Worm (Caenorhabditis elegans) whole organism, L4/young adult: ENCODE measurements around the gene F37H8.5.

Experiments used
- W03F9.2 ChIP-seq: fragments of 150-350 bp; optimal IDR thresholded peaks from 2 replicates; lab custom pipeline; 2014; ENCODE audit warnings: missing biosample characterization, missing genetic modification characterization
- dao-5 ChIP-seq: sonication (generic microtip); optimal IDR thresholded peaks from 2 replicates; lab custom pipeline; 2016; ENCODE audit warnings: missing genotype, missing genetic modification characterization, moderate library complexity, missing compliant biosample characterization
- him-1 ChIP-seq: sonication (generic microtip); optimal IDR thresholded peaks from 2 replicates; lab custom pipeline; 2016; ENCODE audit warnings: missing genotype, missing genetic modification reagents, missing genetic modification characterization, missing compliant biosample characterization

Gene F37H8.5

DNA sequence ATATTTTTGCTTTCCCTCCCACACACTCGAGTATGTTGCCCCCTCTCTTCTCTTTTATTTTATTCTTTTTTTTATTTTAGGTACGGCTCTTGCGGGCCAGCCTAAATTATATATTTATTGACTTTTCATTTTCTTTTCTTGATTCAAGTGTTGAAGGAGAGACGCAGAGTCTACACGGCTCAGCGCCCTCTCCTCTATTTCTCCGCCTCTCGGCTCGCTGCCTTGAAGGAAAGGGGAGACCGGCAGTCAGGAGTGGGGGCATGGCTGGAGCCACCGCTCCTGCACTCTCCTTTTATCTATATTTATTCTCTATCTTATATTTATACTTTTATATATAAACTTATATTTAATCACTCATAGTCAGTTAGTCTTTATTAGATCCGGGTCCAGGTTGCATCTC, 21.6 kb upstream of the F37H8.5 start:
- TF ChIP-seq him-1 (tag; lab: Kevin White, UChicago): no peak

DNA sequence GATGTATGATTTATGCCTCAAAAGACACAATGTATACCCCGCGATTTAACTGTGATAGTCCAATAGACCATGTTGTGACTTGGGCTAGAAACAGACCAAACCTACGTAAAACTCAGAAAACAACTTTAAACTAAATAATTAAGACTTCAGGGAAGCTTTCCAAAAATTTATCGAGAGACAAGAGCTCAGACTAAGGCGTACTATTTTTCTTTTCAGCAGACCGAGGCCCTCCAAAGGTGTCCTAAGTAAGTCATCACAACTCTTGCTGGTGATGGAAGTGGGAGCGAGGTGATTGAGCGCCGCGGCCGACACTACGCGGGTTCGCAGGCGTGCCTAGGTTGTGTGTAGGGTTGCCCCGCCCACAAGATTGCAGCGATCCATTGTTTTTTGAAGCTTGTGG, 21.0 kb upstream of the F37H8.5 start:
- TF ChIP-seq dao-5 (tag; lab: Kevin White, UChicago) (no peak), W03F9.2 (peak; percentile 43)

DNA sequence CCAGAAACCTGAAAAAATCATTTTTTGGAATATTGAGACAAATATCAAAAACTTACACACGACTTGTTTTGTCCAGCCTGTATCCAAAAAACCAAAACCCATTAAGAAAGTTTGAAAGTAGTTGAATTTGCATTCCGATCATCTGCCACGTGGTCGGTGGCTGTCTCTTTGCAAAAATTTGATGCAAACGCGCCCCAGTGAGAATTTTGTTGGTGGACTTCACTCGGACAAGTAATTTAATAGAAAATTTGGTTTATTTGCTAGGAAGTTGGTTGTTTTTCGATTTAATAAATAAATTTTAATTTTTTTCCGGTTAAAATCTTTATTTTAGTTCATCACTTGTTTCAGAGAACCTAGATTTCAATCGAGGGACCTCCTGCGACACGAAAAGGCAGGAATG, 12.7 kb upstream of the F37H8.5 start:
- TF ChIP-seq him-1 (tag; lab: Kevin White, UChicago) (no peak), W03F9.2 (no peak), dao-5 (tag; lab: Kevin White, UChicago) (no peak)

DNA sequence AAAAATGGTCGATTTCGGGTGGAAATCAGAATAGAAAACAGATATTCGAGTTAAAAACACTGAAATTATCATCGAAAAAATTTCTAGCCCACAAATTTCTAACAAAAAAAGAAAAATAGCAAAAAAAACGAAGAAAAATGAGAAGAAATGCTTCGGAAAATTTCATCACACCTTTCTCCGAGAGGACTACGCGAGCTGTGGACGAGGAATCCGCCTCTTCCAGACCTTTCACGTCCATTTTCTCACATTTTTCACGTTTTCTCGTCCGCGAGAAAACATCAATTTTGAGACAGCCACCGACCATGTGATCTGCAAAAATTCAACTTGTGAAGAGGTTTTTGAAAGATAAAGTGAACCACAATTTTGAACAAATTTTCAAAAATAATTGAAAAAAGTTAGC, 11.6 kb upstream of the F37H8.5 start:
- TF ChIP-seq him-1 (tag; lab: Kevin White, UChicago): no peak
- TF ChIP-seq W03F9.2: no peak
- TF ChIP-seq dao-5 (tag; lab: Kevin White, UChicago): no peak

DNA sequence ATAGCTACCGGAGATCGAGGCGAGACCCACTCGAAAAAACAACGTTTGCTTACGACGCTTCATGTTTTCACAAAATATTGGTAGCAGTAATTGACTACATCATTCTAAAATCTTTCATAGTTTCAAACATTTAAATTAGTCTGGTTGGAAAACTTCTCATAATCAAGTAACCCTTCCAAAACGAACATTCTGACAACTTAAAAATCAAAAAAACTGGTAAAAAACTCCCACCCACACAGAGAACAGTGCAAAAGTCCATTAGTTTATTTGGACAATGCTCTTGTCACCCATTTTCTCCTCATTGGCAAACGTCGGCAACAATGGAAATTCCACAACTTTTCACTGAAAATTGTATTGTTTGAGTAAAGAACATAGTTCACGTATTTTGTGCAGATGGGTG, 10.6 kb upstream of the F37H8.5 start, which contains the start of gene F37H8.6:
Gene F37H8.6 (minus strand): TSS at position 101 of the 400 bp plus-strand sequence.
- no peak for TF ChIP-seq him-1 (tag; lab: Kevin White, UChicago)
- TF ChIP-seq dao-5 (tag; lab: Kevin White, UChicago): no peak

DNA sequence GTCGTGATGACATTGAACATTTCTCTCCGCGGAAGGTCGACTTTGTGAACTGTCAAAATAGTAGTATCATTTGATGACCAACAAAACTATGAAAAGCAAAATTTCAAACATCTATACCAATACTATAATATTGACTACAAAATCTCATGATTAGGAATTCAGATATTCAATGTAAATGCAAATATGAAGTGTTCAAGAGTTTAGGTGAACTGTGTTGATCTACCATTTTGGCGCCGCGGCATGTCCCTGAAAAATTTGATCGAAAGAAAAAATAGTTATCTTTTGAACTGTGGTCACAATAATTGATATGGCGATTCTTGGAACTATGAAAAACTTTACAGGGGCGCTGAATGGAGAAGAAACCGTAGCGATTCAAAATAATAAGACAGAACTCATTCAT, 9.3 kb upstream of the F37H8.5 start:
- TF ChIP-seq W03F9.2: no peak
- TF ChIP-seq him-1 (tag; lab: Kevin White, UChicago): no peak
- no peak for TF ChIP-seq dao-5 (tag; lab: Kevin White, UChicago)

DNA sequence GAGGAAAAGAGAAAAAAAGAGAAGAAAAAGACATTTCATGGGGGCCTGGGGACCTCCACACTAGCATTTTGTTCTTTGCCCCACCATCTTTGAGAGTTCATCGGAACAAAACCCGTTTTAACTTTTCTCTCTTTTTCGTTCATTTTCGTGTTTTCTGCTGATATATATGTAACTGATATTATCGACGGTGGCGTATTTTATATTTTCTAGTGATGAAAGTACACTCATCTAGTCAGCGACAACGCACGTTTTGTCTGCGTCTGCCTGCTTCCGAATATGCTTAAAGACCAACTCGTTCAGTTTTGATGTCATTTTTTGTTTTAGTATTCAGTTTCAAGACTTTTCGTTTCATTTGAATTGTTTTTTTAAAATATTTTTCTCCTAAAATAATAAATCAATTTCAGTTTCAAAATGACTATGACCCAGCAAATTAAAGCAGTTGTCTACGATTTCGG, 6.7 kb upstream of the F37H8.5 start, which contains the start of gene bigr-1:
Gene bigr-1 (plus strand): TSS at position 405 of the 455 bp plus-strand sequence.
- TF ChIP-seq dao-5 (tag; lab: Kevin White, UChicago): no peak
- no peak for TF ChIP-seq W03F9.2
- no peak for TF ChIP-seq him-1 (tag; lab: Kevin White, UChicago)

DNA sequence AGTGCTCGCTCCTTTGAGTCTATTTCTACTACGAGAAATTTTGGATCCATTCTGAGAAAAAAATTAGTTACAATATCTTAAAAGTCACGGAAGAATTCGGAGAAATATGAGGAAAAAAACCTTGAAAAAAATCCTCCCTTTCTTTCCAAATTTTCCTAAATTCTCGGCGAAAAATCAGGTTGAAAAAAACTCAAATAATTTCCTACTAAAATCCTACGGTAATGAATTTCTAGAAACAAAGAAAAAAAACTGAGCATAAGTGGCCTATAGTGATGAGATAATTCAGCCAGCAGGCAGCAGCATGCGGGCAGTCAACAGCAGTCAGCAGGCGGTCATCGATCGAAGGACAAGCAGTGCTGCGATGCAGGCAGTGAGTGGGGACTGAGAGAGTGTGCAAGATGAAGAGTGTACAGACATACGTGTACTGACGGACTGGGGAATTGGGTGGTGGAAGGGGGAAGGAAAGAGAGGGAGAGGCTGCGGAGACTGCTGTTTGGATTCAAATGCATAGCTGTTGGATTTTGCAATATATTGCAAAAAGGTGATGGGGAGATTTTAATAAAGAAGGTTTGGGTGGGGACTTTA, 3.2 kb upstream of the F37H8.5 start, which contains the start of gene lir-3:
Gene lir-3 (minus strand): TSS at position 51 of the 585 bp plus-strand sequence.
- TF ChIP-seq W03F9.2 (no peak), dao-5 (tag; lab: Kevin White, UChicago) (no peak), him-1 (tag; lab: Kevin White, UChicago) (no peak)

DNA sequence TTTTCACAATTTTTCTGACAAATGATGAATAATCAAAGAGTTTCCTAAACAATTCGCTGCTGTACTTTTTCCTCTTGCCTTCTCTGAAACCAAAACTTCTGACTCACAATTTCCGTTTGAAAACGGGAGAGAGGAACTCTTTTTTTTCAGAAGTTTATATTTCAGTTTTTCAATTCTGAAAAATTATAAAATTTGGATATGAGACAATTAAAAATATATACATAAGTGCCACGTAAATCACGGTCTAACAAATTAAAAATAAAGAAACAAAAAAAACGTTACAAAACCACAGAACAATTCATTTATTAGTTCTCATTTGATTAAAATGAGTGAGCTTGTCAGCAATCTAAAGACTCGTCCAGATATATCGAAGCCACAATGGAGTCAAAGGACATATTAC, 2.3 kb upstream of the F37H8.5 start, which contains the start of gene sfxn-1.2:
Gene sfxn-1.2 (plus strand): TSS at position 301 of the 400 bp plus-strand sequence.
- no peak for TF ChIP-seq him-1 (tag; lab: Kevin White, UChicago)
- TF ChIP-seq W03F9.2: no peak
- no peak for TF ChIP-seq dao-5 (tag; lab: Kevin White, UChicago)

DNA sequence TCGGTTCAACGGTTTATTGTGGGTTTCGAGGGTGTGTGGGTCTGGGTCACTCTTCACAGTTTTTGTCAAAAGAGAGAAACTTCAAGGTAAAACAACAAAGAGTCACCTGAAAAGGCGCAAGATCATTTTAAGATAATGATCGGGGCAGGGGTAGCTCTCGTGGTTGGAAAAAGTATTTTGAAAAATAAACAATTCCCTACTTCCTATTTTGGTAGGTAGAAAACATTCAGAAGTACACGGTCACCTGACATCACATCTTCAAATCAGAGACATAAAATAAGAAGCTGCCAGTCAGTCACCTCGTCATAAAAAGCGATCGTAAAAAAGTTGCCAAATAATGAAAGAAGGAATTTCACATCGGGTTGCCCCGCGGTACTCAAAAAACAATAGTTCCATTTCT, 4.5 kb downstream of the F37H8.5 start:
- TF ChIP-seq dao-5 (tag; lab: Kevin White, UChicago) (no peak), him-1 (tag; lab: Kevin White, UChicago) (no peak), W03F9.2 (no peak)

DNA sequence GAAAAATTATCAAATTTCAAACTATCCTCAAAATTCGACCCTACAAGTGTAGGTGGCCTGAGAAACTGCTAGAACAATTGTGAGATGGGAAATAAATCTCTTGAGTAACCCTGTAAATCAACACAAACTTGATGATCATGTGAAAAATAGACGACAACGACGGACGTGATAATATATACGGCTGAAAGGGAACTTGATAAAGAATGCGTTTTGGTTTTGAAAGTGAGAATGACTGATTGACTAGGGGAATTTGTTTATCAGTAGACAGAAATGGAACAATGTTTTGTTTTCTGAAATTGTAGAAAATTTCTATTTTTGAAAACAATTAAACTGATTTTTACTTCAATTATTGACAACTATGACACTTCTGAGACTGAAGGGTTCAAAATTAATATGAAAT, 5.5 kb downstream of the F37H8.5 start:
- TF ChIP-seq him-1 (tag; lab: Kevin White, UChicago): no peak
- no peak for TF ChIP-seq W03F9.2
- TF ChIP-seq dao-5 (tag; lab: Kevin White, UChicago): no peak

DNA sequence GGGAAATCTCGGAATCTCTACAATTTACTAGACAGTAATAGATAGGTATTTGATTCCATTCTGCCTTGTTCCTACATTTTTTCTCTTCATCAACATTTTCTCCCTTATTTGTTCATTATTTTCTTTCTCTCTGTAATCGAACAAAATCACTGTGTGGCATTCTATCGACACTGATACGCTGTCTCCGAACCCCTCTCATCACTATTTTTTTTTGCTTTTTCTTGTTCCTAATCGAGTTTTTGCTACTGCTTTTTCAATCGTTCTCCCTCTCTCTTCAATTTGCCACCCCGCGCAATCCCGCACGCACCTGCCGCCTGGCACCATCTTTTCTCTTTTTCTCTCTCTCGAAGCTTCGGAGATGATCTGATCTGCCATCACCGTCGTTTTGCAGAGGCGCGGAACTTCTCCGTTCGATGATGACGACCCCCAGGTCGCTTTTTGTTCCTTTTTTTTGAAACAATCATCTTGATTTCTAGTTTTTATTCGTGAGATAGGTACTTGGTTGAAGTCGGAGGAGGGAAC, 12.3 kb downstream of the F37H8.5 start:
- TF ChIP-seq him-1 (tag; lab: Kevin White, UChicago) (no peak), W03F9.2 (no peak), dao-5 (tag; lab: Kevin White, UChicago) (no peak)

DNA sequence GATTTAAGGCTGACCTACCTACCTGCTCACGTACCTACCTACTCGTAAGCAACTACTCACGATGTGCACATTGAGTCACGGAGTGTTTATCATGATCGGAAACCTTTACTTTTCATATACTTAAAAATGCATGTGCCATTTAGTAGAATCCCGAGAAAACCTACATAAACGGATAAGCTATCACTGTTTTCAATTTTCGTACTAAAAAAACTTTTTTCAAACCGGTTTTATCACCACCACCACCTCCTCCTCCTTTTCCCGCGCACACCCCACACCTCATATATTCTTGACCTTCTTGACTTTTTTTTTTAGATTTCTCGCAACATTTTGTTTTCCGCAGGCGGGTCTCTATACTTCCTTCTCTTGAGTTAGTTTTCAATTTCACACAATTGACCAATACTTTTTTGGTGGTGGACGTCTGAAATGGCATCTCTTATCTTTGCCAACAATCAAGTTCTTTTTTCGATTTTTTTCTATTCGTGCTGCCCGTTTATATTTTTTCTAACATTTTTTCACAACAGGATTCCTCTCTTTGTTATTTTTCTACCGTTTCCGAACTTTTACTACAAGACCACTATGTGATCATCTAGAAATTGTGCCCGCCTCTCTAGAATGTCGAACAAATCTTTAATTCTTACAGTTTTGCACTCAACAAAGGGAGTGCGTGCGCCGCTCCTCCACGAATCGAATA, 14.7 kb downstream of the F37H8.5 start, which contains the start of gene srap-1:
Gene srap-1 (plus strand): TSS at position 641 of the 691 bp plus-strand sequence.
- TF ChIP-seq W03F9.2 (no peak), him-1 (tag; lab: Kevin White, UChicago) (no peak), dao-5 (tag; lab: Kevin White, UChicago) (no peak)

DNA sequence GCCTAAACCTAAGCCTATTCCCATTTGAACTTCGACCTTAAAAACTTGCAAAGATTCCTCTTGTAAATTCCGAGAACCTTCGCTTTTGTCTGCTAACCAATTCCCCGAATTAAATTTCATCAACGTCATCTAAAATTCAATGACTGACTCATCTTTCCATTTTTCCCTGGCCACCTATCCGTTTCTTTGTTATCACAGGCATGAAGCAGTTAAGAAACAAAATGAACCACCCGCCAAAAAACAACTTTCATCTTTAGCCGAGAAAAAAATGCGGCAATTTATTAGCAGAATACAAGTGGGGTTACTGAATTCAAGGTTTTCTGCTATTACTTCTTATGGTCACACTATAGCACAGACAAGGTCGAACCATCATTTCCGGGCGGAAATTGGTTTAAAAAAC, 16.7 kb downstream of the F37H8.5 start:
- TF ChIP-seq W03F9.2: no peak
- TF ChIP-seq dao-5 (tag; lab: Kevin White, UChicago): no peak
- TF ChIP-seq him-1 (tag; lab: Kevin White, UChicago): no peak
